Fruit fly (Drosophila melanogaster): Measurements from ENCODE around the gene CG33654.

DNA sequence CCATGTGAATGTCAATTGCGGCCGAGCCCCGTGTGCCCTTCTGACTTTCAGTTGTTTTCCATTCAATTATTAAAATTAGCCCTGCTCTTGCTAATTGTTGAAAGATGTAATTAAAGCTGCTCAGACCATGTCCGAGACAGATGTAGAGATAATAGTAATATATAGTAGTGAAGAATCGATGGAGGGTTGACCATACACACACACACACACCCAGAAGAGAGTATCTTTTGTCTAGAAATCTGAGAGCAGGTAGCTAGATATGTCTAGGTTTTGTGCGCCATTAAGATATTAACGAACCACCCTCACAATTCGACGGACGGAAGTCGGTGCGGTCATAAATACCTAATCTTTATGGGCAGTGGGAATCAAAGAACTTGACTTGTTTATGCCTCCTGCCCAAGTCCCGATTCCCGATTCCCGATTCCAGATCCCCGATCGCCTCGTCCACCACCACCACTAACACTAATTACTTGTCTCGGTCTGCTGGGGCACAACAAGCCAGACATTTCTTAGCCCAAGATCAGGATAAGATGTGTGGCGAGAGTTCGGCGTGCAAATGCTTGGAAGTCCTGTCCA is 21.5 kb upstream of the CG33654 start:
- TF ChIP-seq Hr96 (GFP tag; optimal IDR thresholded peaks at IDR 0.05) (no peak), CG7045 (GFP tag; optimal IDR thresholded peaks at IDR 0.05) (no peak), Crg-1 (GFP tag; optimal IDR thresholded peaks at IDR 0.05) (no peak), kay (GFP tag; ENCODE audit: borderline replicate concordance) (no peak), cic (GFP tag; optimal IDR thresholded peaks at IDR 0.05) (no peak), tj (GFP tag; optimal IDR thresholded peaks at IDR 0.05) (no peak), pad (GFP tag; optimal IDR thresholded peaks at IDR 0.05) (no peak), CG14711 (tag; optimal IDR thresholded peaks at IDR 0.05) (no peak), ovo (GFP tag; optimal IDR thresholded peaks at IDR 0.05) (no peak), CG33017 (tag; optimal IDR thresholded peaks at IDR 0.05) (no peak), Clk (GFP tag; optimal IDR thresholded peaks at IDR 0.05) (no peak), CG5204 (GFP tag; optimal IDR thresholded peaks at IDR 0.05) (no peak)

Measured in whole organism, adult.